Worm (Caenorhabditis elegans) whole organism, young adult: Measurements from ENCODE around the gene inx-8.

ENCODE experiments used
- B0035.1 ChIP-seq: sonication (generic microtip); optimal IDR thresholded peaks from 2 replicates; lab custom pipeline; 2016; ENCODE audit warnings: missing genetic modification characterization, mild to moderate bottlenecking, missing compliant biosample characterization, missing genotype, missing genetic modification reagents
- C17E4.6 ChIP-seq: fragments of 200-800 bp; sonication (Bioruptor generic); IDR thresholded peaks from 2 replicates; pipeline ENCODE4 v1.3.6; 2022; ENCODE audit warnings: missing genetic modification reagents, missing genetic modification characterization, missing compliant biosample characterization
- D2030.7 ChIP-seq: fragments of 200-800 bp; sonication (Bioruptor generic); IDR thresholded peaks from 2 replicates; pipeline ENCODE4 v1.3.6; 2022; ENCODE audit warnings: missing genetic modification reagents, missing genetic modification characterization, missing compliant biosample characterization
- F22D6.2 ChIP-seq: sonication (generic microtip); optimal IDR thresholded peaks from 2 replicates; lab custom pipeline; 2016; ENCODE audit warnings: mild to moderate bottlenecking, missing genetic modification characterization, missing compliant biosample characterization
- F23B12.7 ChIP-seq: sonication (generic microtip); optimal IDR thresholded peaks from 2 replicates; lab custom pipeline; 2017; ENCODE audit warnings: missing genetic modification characterization, mild to moderate bottlenecking, missing compliant biosample characterization, antibody characterized with exemption, moderate library complexity; ENCODE audit not compliant: insufficient read depth
- F55B11.4 ChIP-seq: sonication (generic microtip); optimal IDR thresholded peaks from 2 replicates; lab custom pipeline; 2016; ENCODE audit warnings: missing compliant biosample characterization, missing genetic modification characterization, borderline replicate concordance; ENCODE audit not compliant: insufficient read depth
- F57A8.1 ChIP-seq: fragments of 200-800 bp; sonication (Bioruptor generic); optimal IDR thresholded peaks from 2 replicates; lab custom pipeline; 2018; ENCODE audit warnings: mild to moderate bottlenecking, missing genetic modification characterization, moderate library complexity, missing compliant biosample characterization
- F57C9.4 ChIP-seq: sonication (generic microtip); optimal IDR thresholded peaks from 2 replicates; lab custom pipeline; 2017; ENCODE audit warnings: mild to moderate bottlenecking, missing genetic modification characterization, missing compliant biosample characterization
- K12H6.12 ChIP-seq: fragments of 200-800 bp; sonication (Bioruptor generic); optimal IDR thresholded peaks from 2 replicates; lab custom pipeline; 2018; ENCODE audit warnings: mild to moderate bottlenecking, missing genetic modification characterization, missing compliant biosample characterization
- Y67H2A.10 ChIP-seq: fragments of 200-800 bp; sonication (Bioruptor generic); conservative IDR thresholded peaks from 2 replicates; pipeline ENCODE4 v1.3.6; 2022; ENCODE audit warnings: missing genetic modification reagents, missing genetic modification characterization, missing compliant biosample characterization
- Y79H2A.3 ChIP-seq: fragments of 200-800 bp; sonication (Bioruptor generic); conservative IDR thresholded peaks from 2 replicates; pipeline ENCODE4 v1.3.6; 2022; ENCODE audit warnings: missing genetic modification reagents, missing genetic modification characterization, missing compliant biosample characterization
- atf-7 ChIP-seq: sonication (generic microtip); optimal IDR thresholded peaks from 2 replicates; lab custom pipeline; 2017; ENCODE audit warnings: mild to moderate bottlenecking, missing genetic modification characterization, missing compliant biosample characterization
- attf-3 ChIP-seq: fragments of 200-800 bp; sonication (Bioruptor generic); conservative IDR thresholded peaks from 2 replicates; pipeline ENCODE4 v1.3.6; 2022; ENCODE audit warnings: missing genetic modification reagents, missing genetic modification characterization, missing compliant biosample characterization
- ceh-100 ChIP-seq: fragments of 200-800 bp; sonication (Bioruptor generic); IDR thresholded peaks from 2 replicates; pipeline ENCODE4 v1.3.6; 2022; ENCODE audit warnings: missing genetic modification reagents, missing genetic modification characterization, missing compliant biosample characterization
- ceh-79 ChIP-seq: sonication (generic microtip); optimal IDR thresholded peaks from 2 replicates; lab custom pipeline; 2017; ENCODE audit warnings: mild to moderate bottlenecking, missing genetic modification characterization, missing compliant biosample characterization
- ceh-91 ChIP-seq: fragments of 200-800 bp; sonication (Bioruptor generic); IDR thresholded peaks from 2 replicates; pipeline ENCODE4 v1.3.6; 2022; ENCODE audit warnings: missing genetic modification reagents, missing genetic modification characterization, missing compliant biosample characterization
- dpl-1 ChIP-seq: fragments of 150-350 bp; optimal IDR thresholded peaks from 2 replicates; lab custom pipeline; 2014; ENCODE audit warnings: missing biosample characterization, missing genetic modification reagents, missing genetic modification characterization
- efl-1 ChIP-seq: fragments of 150-350 bp; optimal IDR thresholded peaks from 2 replicates; lab custom pipeline; 2014; ENCODE audit warnings: missing biosample characterization, missing genetic modification reagents, missing genetic modification characterization
- egl-18 ChIP-seq: fragments of 200-800 bp; sonication (Bioruptor generic); IDR thresholded peaks from 2 replicates; pipeline ENCODE4 v1.3.6; 2022; ENCODE audit warnings: missing genetic modification reagents, missing genetic modification characterization, missing compliant biosample characterization
- egrh-3 ChIP-seq: fragments of 200-800 bp; sonication (Bioruptor generic); IDR thresholded peaks from 2 replicates; pipeline ENCODE4 v1.3.6; 2022; ENCODE audit warnings: missing genetic modification reagents, missing genetic modification characterization, missing compliant biosample characterization
- gei-17 ChIP-seq: fragments of 200-800 bp; sonication (Bioruptor generic); optimal IDR thresholded peaks from 2 replicates; lab custom pipeline; 2018; ENCODE audit warnings: mild to moderate bottlenecking, missing genetic modification characterization, missing compliant biosample characterization
- hlh-12 ChIP-seq: sonication (generic microtip); optimal IDR thresholded peaks from 2 replicates; lab custom pipeline; 2016; ENCODE audit warnings: missing genetic modification characterization, missing compliant biosample characterization
- hlh-26 ChIP-seq: fragments of 200-800 bp; sonication (Bioruptor generic); conservative IDR thresholded peaks from 2 replicates; pipeline ENCODE4 v1.3.6; 2022; ENCODE audit warnings: missing genetic modification reagents, missing genetic modification characterization, missing compliant biosample characterization
- hmg-1.2 ChIP-seq: fragments of 200-800 bp; sonication (Bioruptor generic); IDR thresholded peaks from 2 replicates; pipeline ENCODE4 v1.3.6; 2022; ENCODE audit warnings: missing genetic modification reagents, missing genetic modification characterization, missing compliant biosample characterization
- hrde-1 ChIP-seq: sonication (generic microtip); optimal IDR thresholded peaks from 2 replicates; lab custom pipeline; 2016; ENCODE audit warnings: missing genetic modification characterization, mild to moderate bottlenecking, missing compliant biosample characterization, moderate library complexity, missing genotype, missing genetic modification reagents, borderline replicate concordance
- lag-1 ChIP-seq: fragments of 200-800 bp; sonication (Bioruptor generic); IDR thresholded peaks from 2 replicates; pipeline ENCODE4 v1.3.6; 2022; ENCODE audit warnings: missing genetic modification reagents, missing genetic modification characterization, missing compliant biosample characterization
- let-607 ChIP-seq, 2 experiments: fragments of 200-800 bp in 1 of 2; sonication (Bioruptor generic) in 1 of 2; sonication (generic microtip) in 1 of 2; optimal IDR thresholded peaks; 2 replicates each; lab custom pipeline; 2016 to 2018; ENCODE audit warnings: mild to moderate bottlenecking in 2 of 2, missing compliant biosample characterization in 2 of 2, missing genetic modification characterization in 2 of 2, moderate library complexity in 2 of 2, missing genotype in 1 of 2
- lin-54 ChIP-seq: fragments of 200-800 bp; sonication (Bioruptor generic); optimal IDR thresholded peaks from 2 replicates; lab custom pipeline; 2018; ENCODE audit warnings: mild to moderate bottlenecking, missing genetic modification characterization, missing compliant biosample characterization
- lir-1 ChIP-seq: fragments of 200-800 bp; sonication (Bioruptor generic); conservative IDR thresholded peaks from 2 replicates; pipeline ENCODE4 v1.3.6; 2022; ENCODE audit warnings: missing genetic modification reagents, missing genetic modification characterization, missing compliant biosample characterization
- lsl-1 ChIP-seq: fragments of 200-800 bp; sonication (Bioruptor generic); optimal IDR thresholded peaks from 2 replicates; lab custom pipeline; 2018; ENCODE audit warnings: mild to moderate bottlenecking, missing genetic modification characterization, moderate library complexity, missing compliant biosample characterization
- lsy-27 ChIP-seq: sonication (generic microtip); optimal IDR thresholded peaks from 2 replicates; lab custom pipeline; 2017; ENCODE audit warnings: missing genetic modification characterization, mild to moderate bottlenecking, missing compliant biosample characterization, antibody characterized with exemption, missing genotype, borderline replicate concordance; ENCODE audit not compliant: insufficient read depth
- madf-6 ChIP-seq: fragments of 200-800 bp; sonication (Bioruptor generic); IDR thresholded peaks from 2 replicates; pipeline ENCODE4 v1.3.6; 2022; ENCODE audit warnings: missing genetic modification reagents, missing genetic modification characterization, missing compliant biosample characterization
- nfya-1 ChIP-seq: sonication (generic microtip); optimal IDR thresholded peaks from 2 replicates; lab custom pipeline; 2017; ENCODE audit warnings: antibody characterized with exemption, missing compliant biosample characterization, missing genetic modification characterization, borderline replicate concordance; ENCODE audit not compliant: insufficient read depth
- nfya-2 ChIP-seq: fragments of 200-800 bp; sonication (Bioruptor generic); IDR thresholded peaks from 2 replicates; pipeline ENCODE4 v1.3.6; 2022; ENCODE audit warnings: missing genetic modification reagents, missing genetic modification characterization, missing compliant biosample characterization
- nfyb-1 ChIP-seq: fragments of 200-800 bp; sonication (Bioruptor generic); IDR thresholded peaks from 2 replicates; pipeline ENCODE4 v1.3.6; 2022; ENCODE audit warnings: missing genetic modification reagents, missing genetic modification characterization, missing compliant biosample characterization
- snpc-4 ChIP-seq, 5 experiments: fragments of 150-350 bp in 1 of 5; sonication (generic microtip) in 4 of 5; optimal IDR thresholded peaks; 2 replicates each; lab custom pipeline; 2014 to 2018; ENCODE audit warnings: missing genetic modification characterization in 5 of 5, missing biosample characterization in 3 of 5, antibody characterized with exemption in 2 of 5, mild to moderate bottlenecking in 2 of 5, missing compliant biosample characterization in 2 of 5, missing genotype in 2 of 5, moderate library complexity in 2 of 5, missing genetic modification reagents in 1 of 5
- tlf-1 ChIP-seq: fragments of 200-800 bp; sonication (Bioruptor generic); optimal IDR thresholded peaks from 2 replicates; lab custom pipeline; 2018; ENCODE audit warnings: mild to moderate bottlenecking, missing genetic modification characterization, missing compliant biosample characterization
- ztf-22 ChIP-seq: fragments of 200-800 bp; sonication (Bioruptor generic); optimal IDR thresholded peaks from 2 replicates; lab custom pipeline; 2018; ENCODE audit warnings: mild to moderate bottlenecking, missing genetic modification characterization, moderate library complexity, missing compliant biosample characterization
- ztf-26 ChIP-seq: sonication (generic microtip); optimal IDR thresholded peaks from 2 replicates; lab custom pipeline; 2017; ENCODE audit warnings: missing genetic modification characterization, missing compliant biosample characterization
- ztf-3 ChIP-seq: fragments of 200-800 bp; sonication (Bioruptor generic); optimal IDR thresholded peaks from 2 replicates; lab custom pipeline; 2018; ENCODE audit warnings: mild to moderate bottlenecking, missing genetic modification characterization, missing compliant biosample characterization
- ztf-6 ChIP-seq: fragments of 200-800 bp; sonication (Bioruptor generic); IDR thresholded peaks from 2 replicates; pipeline ENCODE4 v1.3.6; 2022; ENCODE audit warnings: missing genetic modification reagents, missing genetic modification characterization, missing compliant biosample characterization

Gene inx-8

ce11 chrIV:11645354-11645753 lies 28.3 kb upstream of the inx-8 start:
- TF ChIP-seq ztf-26 (tag; lab: Kevin White, UChicago) (no peak), ceh-100 (GFP tag; lab: Robert Waterston, UW) (no peak), egrh-3 (GFP tag; lab: Robert Waterston, UW) (no peak), nfya-1 (tag; lab: Kevin White, UChicago) (no peak), B0035.1 (tag; lab: Kevin White, UChicago) (no peak)

DNA sequence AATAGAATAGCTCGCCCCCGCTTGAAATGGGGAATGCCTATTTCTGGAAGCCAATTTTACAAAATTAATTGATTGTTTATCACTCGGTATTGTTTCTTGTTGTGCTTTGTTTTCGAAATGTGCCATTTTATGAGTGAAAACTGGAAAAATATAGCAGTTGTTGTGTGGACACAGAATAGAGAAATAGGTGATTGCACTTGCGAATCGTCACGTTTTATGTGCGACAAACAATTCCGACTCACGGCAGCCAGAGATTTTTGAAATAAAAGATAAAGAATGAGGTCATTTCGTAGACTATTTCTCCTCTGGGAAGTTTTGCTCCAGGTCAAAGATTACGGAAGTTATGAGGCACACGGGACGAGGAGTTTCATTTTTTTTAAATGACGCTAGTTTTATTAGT lies 26.7 kb upstream of the inx-8 start:
- TF ChIP-seq ztf-6 (no peak), nfya-2 (GFP tag; lab: Robert Waterston, UW) (no peak), lag-1 (GFP tag; lab: Robert Waterston, UW) (no peak), snpc-4 (GFP tag; optimal IDR thresholded peaks at IDR 0.05; lab: Kevin White, UChicago) (no peak), snpc-4 (tag; optimal IDR thresholded peaks at IDR 0.05; lab: Kevin White, UChicago) (no peak), Y67H2A.10 (no peak), F57A8.1 (no peak), ztf-3 (no peak), ceh-79 (no peak)

ce11 chrIV:11649031-11649430 lies 24.6 kb upstream of the inx-8 start, which contains the start of gene ZK809.8:
ZK809.8 (minus strand) TSS chrIV:11649064.
- TF ChIP-seq dpl-1 (no peak), ceh-91 (GFP tag; lab: Robert Waterston, UW) (no peak), F22D6.2 (tag; lab: Kevin White, UChicago) (no peak), C17E4.6 (no peak), madf-6 (GFP tag; lab: Robert Waterston, UW) (no peak), F23B12.7 (tag; lab: Kevin White, UChicago) (no peak), lsl-1 (GFP tag; lab: Kevin White, UChicago) (no peak), hrde-1 (tag; lab: Kevin White, UChicago) (no peak), hmg-1.2 (GFP tag; lab: Robert Waterston, UW) (no peak)
- TF ChIP-seq, all 124 proteins: peak for 0

DNA sequence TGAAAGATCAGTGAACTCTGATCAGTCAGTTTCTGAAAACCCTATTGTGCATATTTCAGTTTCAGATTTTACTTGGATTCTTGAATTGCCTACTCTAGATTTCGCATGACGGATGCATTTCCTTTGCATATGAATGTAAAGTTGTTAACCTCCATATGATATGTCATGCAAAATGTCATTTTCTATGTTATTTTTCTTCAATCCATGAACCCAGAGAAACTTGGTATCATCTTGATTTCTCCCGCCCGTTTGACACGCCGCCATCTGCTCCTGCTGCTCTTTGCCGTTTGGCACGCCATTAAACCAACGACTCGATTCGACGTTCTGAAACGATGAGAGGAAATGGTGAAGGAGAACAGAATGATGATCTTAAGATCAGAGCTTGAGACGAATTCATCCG lies 23.3 kb upstream of the inx-8 start:
- no peak for TF ChIP-seq attf-3 (GFP tag; lab: Robert Waterston, UW)
- 0 out of 2 replicates have a peak, but pooled peaks have one; percentile 15 for TF ChIP-seq nfyb-1 (GFP tag; lab: Robert Waterston, UW)

ce11 chrIV:11651965-11652453 lies 21.6 kb upstream of the inx-8 start, which contains the start of the genes acl-3 and ndub-6:
acl-3 (minus strand) TSS chrIV:11652023.
ndub-6 (plus strand) TSS chrIV:11652403.
- no peak for TF ChIP-seq K12H6.12 (tag; lab: Kevin White, UChicago)
- TF ChIP-seq tlf-1 (GFP tag; lab: Kevin White, UChicago), result no peak
- TF ChIP-seq lir-1 (GFP tag; lab: Robert Waterston, UW), result no peak
- TF ChIP-seq hlh-12 (tag; lab: Kevin White, UChicago), result no peak
- TF ChIP-seq F57C9.4 (tag; lab: Kevin White, UChicago), result no peak
- no peak for TF ChIP-seq efl-1 (GFP tag; lab: Kevin White, UChicago)
- no peak for TF ChIP-seq ztf-22 (GFP tag; lab: Kevin White, UChicago)
- TF ChIP-seq egl-18 (GFP tag; lab: Robert Waterston, UW), result no peak
- TF ChIP-seq atf-7 (tag; lab: Kevin White, UChicago), result no peak
- no peak for TF ChIP-seq let-607 (tag; optimal IDR thresholded peaks at IDR 0.05; lab: Kevin White, UChicago)
- TF ChIP-seq gei-17 (GFP tag; lab: Kevin White, UChicago), result no peak
- TF ChIP-seq ztf-3, result no peak
- TF ChIP-seq F55B11.4 (tag; lab: Kevin White, UChicago), result no peak
- TF ChIP-seq hlh-26 (GFP tag; lab: Robert Waterston, UW), result no peak
- no peak for TF ChIP-seq Y79H2A.3 (GFP tag; lab: Robert Waterston, UW)
- no peak for TF ChIP-seq lsy-27 (tag; lab: Kevin White, UChicago)
- no peak for TF ChIP-seq lin-54 (GFP tag; lab: Kevin White, UChicago)
- TF ChIP-seq D2030.7 (GFP tag; lab: Robert Waterston, UW), result no peak
